Worm (Caenorhabditis elegans) whole organism, early embryonic: ENCODE data around the gene algn-12.

Source experiments
- B0310.2 ChIP-seq: sonication (generic microtip); optimal IDR thresholded peaks from 2 replicates; lab custom pipeline; 2016; ENCODE audit warnings: mild to moderate bottlenecking, missing genetic modification characterization, missing compliant biosample characterization
- F13C5.2 ChIP-seq: sonication (generic microtip); optimal IDR thresholded peaks from 2 replicates; lab custom pipeline; 2017; ENCODE audit warnings: mild to moderate bottlenecking, missing genetic modification characterization, inconsistent platforms, missing compliant biosample characterization
- aly-1 ChIP-seq: sonication (generic microtip); optimal IDR thresholded peaks from 2 replicates; lab custom pipeline; 2016; ENCODE audit warnings: missing genetic modification characterization, missing compliant biosample characterization
- ama-1 ChIP-seq: fragments of 150-350 bp; optimal IDR thresholded peaks from 2 replicates; lab custom pipeline; 2014
- ceh-13 ChIP-seq: fragments of 200-800 bp; sonication (Bioruptor generic); optimal IDR thresholded peaks from 2 replicates; lab custom pipeline; 2018; ENCODE audit warnings: mild to moderate bottlenecking, missing genetic modification characterization, missing compliant biosample characterization
- ceh-36 ChIP-seq: sonication (generic microtip); optimal IDR thresholded peaks from 2 replicates; lab custom pipeline; 2016; ENCODE audit warnings: missing genetic modification characterization, inconsistent platforms, missing compliant biosample characterization
- ets-7 ChIP-seq: sonication (generic microtip); optimal IDR thresholded peaks from 2 replicates; lab custom pipeline; 2016; ENCODE audit warnings: missing genotype, missing genetic modification characterization, missing compliant biosample characterization
- flt-1 ChIP-seq: fragments of 200-800 bp; sonication (Bioruptor generic); IDR thresholded peaks from 2 replicates; pipeline ENCODE4 v1.3.6; 2022; ENCODE audit warnings: missing genetic modification characterization, missing compliant biosample characterization
- hmbx-1 ChIP-seq: sonication (generic microtip); optimal IDR thresholded peaks from 2 replicates; lab custom pipeline; 2016; ENCODE audit warnings: mild to moderate bottlenecking, missing genetic modification characterization, missing compliant biosample characterization
- hmg-4 ChIP-seq: fragments of 200-800 bp; sonication (Bioruptor generic); optimal IDR thresholded peaks from 2 replicates; lab custom pipeline; 2018; ENCODE audit warnings: mild to moderate bottlenecking, missing genetic modification characterization, missing compliant biosample characterization
- hnd-1 ChIP-seq: sonication (generic microtip); optimal IDR thresholded peaks from 2 replicates; lab custom pipeline; 2016; ENCODE audit warnings: missing genetic modification characterization, missing compliant biosample characterization
- pes-1 ChIP-seq: fragments of 200-800 bp; sonication (Bioruptor generic); IDR thresholded peaks from 2 replicates; pipeline ENCODE4 v1.3.6; 2022; ENCODE audit warnings: missing genetic modification reagents, missing genetic modification characterization, missing compliant biosample characterization
- scrt-1 ChIP-seq: fragments of 200-800 bp; sonication (Bioruptor generic); IDR thresholded peaks from 2 replicates; pipeline ENCODE4 v1.3.6; 2022; ENCODE audit warnings: missing genetic modification characterization, missing compliant biosample characterization
- sea-1 ChIP-seq: fragments of 200-800 bp; sonication (Bioruptor generic); conservative IDR thresholded peaks from 2 replicates; pipeline ENCODE4 v1.3.6; 2022; ENCODE audit warnings: missing genetic modification characterization, missing compliant biosample characterization
- tbx-11 ChIP-seq: fragments of 200-800 bp; sonication (Bioruptor generic); IDR thresholded peaks from 2 replicates; pipeline ENCODE4 v1.3.6; 2022; ENCODE audit warnings: missing genetic modification characterization, missing compliant biosample characterization
- tbx-37 ChIP-seq: fragments of 200-800 bp; sonication (Bioruptor generic); conservative IDR thresholded peaks from 2 replicates; pipeline ENCODE4 v1.3.6; 2022; ENCODE audit warnings: missing genetic modification reagents, missing genetic modification characterization, missing compliant biosample characterization
- tra-4 ChIP-seq: sonication (generic microtip); optimal IDR thresholded peaks from 2 replicates; lab custom pipeline; 2017; ENCODE audit warnings: missing genetic modification characterization, missing compliant biosample characterization

algn-12 gene

DNA sequence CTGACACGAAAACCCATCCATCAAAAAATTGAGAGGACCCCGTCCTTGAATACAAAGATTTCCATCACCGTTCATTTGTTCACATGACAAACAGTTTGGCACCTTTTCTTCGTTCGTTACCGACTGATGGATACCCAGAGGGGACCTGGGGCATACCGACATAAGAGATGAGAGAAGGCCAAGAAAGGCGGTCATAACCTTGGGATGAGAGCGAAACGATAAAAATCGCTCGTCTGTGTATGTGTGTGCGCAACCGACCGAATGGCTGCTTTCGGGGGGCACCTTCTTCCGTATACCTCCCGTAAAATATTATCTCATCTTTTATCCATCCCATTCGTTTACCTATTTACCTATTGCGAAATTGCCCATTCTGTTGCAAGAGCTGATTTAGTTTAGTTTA, 10.0 kb downstream of the algn-12 start:
- no peak for TF ChIP-seq tra-4 (tag; lab: Kevin White, UChicago)
- no peak for TF ChIP-seq flt-1
- TF ChIP-seq ets-7 (tag; lab: Kevin White, UChicago), result no peak
- TF ChIP-seq pes-1 (GFP tag; lab: Robert Waterston, UW), result no peak
- peak; percentile 33 for TF ChIP-seq hmg-4 (GFP tag; lab: Kevin White, UChicago)

ce11 chrV:8046706-8047105, 11.8 kb downstream of the algn-12 start, which contains the start of gene ZC513.3:
Gene ZC513.3, plus strand, starts transcription at chrV:8047006.
- TF ChIP-seq pes-1 (GFP tag; lab: Robert Waterston, UW) (no peak), sea-1 (no peak), ceh-13 (no peak), flt-1 (no peak), hnd-1 (tag; lab: Kevin White, UChicago) (no peak), scrt-1 (no peak), aly-1 (no peak), ama-1 (lab: Kevin White, UChicago) (no peak), ets-7 (tag; lab: Kevin White, UChicago) (no peak), B0310.2 (tag; lab: Kevin White, UChicago) (no peak), hmg-4 (GFP tag; lab: Kevin White, UChicago) (no peak), tra-4 (tag; lab: Kevin White, UChicago) (no peak), F13C5.2 (no peak)

DNA sequence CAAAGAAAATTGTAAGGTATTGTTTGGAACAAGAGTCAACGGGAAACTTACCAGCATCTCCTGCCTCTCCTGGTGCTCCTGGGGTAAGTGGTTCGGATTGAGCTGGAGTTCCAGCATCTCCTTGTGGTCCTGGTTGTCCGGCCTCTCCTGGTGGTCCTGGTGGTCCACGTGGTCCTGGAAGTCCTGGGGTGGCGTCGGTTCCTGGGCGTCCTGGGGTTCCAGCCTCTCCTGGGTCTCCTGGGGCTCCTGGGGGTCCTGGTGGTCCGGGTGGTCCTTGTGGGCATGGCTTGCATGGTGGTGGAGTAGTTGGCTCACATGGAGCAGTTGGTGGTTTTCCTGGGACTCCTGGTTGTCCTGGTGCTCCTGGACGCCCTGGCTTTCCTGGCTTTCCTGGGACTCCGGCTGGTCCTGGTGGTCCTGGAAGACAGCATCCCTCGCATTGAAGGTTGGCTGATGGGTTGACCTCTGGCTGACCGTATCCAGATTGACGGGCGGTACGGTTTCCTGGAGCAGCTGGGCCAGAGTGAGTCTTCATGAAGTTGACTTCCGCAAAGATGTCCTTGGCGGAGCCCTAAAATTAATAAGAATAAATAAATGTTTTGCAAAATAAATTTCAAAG, 15.3 kb downstream of the algn-12 start:
- no peak for TF ChIP-seq ceh-13
- TF ChIP-seq ets-7 (tag; lab: Kevin White, UChicago), result no peak
- no peak for TF ChIP-seq scrt-1
- no peak for TF ChIP-seq F13C5.2
- no peak for TF ChIP-seq sea-1
- no peak for TF ChIP-seq ceh-36 (tag; lab: Kevin White, UChicago)
- TF ChIP-seq pes-1 (GFP tag; lab: Robert Waterston, UW), result no peak
- no peak for TF ChIP-seq tra-4 (tag; lab: Kevin White, UChicago)
- TF ChIP-seq aly-1, result no peak
- TF ChIP-seq hnd-1 (tag; lab: Kevin White, UChicago), result no peak
- no peak for TF ChIP-seq flt-1

DNA sequence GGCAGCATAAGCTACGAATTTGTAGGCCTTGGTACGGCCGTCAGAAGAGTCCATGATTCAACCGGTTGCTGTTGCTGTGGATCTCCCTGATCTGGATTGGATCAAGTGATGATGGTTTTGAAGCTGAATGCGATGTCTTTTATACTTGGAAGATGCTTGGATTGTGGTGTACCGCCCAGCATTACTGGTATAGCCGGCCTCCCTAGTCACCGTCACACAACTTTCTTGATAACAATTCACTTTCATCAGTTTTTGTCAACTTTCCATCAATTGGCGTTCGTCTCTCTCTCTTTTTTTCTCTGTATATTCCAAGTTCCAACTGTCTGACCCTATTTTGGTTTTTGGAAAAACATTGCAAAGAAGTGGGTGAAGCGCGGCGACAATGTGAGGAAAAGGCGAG, 15.9 kb downstream of the algn-12 start, which contains the start of gene col-43:
Gene col-43, minus strand, starts transcription at position 101 of the 400 bp plus-strand sequence.
- TF ChIP-seq aly-1 (no peak), flt-1 (no peak), hmg-4 (GFP tag; lab: Kevin White, UChicago) (no peak)

DNA sequence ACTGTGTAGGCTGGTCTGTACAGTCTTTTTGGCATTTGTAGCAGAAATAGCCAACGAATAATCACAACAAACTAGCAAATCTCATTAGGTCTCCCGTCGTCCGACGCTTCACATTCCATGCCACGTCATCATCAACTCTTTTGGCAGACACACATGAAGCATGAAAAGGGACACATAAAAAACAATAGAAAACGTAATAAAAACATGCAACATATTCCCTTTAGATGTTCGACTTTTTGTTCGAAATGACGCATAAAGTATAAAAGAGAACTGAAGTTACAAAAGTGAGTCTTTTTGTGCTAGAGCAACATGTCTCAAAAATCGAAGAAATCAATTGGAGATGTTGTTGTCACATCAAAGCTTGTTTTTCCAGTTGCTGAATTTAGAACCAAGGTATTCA, 16.9 kb downstream of the algn-12 start, which contains the start of gene sth-1:
Gene sth-1, plus strand, starts transcription at position 301 of the 400 bp plus-strand sequence.
- no peak for TF ChIP-seq ceh-13

ce11 chrV:8054130-8054529, 19.2 kb downstream of the algn-12 start, which contains the start of gene ZC513.2:
Gene ZC513.2, plus strand, starts transcription at chrV:8054430.
- no peak for TF ChIP-seq B0310.2 (tag; lab: Kevin White, UChicago)
- TF ChIP-seq ama-1 (lab: Kevin White, UChicago), result no peak
- TF ChIP-seq tbx-37 (GFP tag; lab: Robert Waterston, UW), result no peak
- TF ChIP-seq hmbx-1 (tag; lab: Kevin White, UChicago), result no peak

ce11 chrV:8055170-8055569, 20.3 kb downstream of the algn-12 start:
- no peak for TF ChIP-seq tbx-11 (GFP tag; lab: Robert Waterston, UW)
- no peak for TF ChIP-seq ceh-13
- no peak for TF ChIP-seq hnd-1 (tag; lab: Kevin White, UChicago)
- no peak for TF ChIP-seq ets-7 (tag; lab: Kevin White, UChicago)
- no peak for TF ChIP-seq sea-1
- TF ChIP-seq flt-1, result no peak
- TF ChIP-seq tbx-37 (GFP tag; lab: Robert Waterston, UW), result no peak
- no peak for TF ChIP-seq pes-1 (GFP tag; lab: Robert Waterston, UW)

DNA sequence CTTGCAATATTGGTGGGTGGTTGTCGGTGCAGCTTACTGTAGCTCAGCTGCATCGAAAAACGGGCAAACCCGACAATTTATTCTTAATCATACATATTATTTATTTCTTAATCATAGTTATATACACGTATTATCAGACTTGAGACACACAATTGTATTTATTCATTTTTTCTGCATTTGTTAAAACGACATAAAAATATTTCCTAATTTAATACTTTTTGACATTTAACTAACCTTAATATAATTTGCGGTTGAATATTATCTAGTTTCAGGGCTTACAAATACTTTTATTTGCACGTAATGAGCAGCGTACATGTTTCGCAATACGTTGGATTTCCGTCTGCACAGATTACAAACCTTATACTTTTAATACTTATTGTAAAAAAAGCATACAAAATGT, 23.4 kb downstream of the algn-12 start, which contains the start of gene str-138:
Gene str-138, plus strand, starts transcription at position 301 of the 400 bp plus-strand sequence.
- TF ChIP-seq tra-4 (tag; lab: Kevin White, UChicago), result no peak
- no peak for TF ChIP-seq B0310.2 (tag; lab: Kevin White, UChicago)
- no peak for TF ChIP-seq hmbx-1 (tag; lab: Kevin White, UChicago)

- TF ChIP-seq ceh-36 (tag; lab: Kevin White, UChicago) (no peak), B0310.2 (tag; lab: Kevin White, UChicago) (no peak), scrt-1 (no peak), pes-1 (GFP tag; lab: Robert Waterston, UW) (no peak), flt-1 (no peak), tbx-37 (GFP tag; lab: Robert Waterston, UW) (no peak), aly-1 (no peak)
Measured at ce11 chrV:8062074-8062473, 27.2 kb downstream of the algn-12 start, which contains the start of gene str-139. Gene str-139, minus strand, starts transcription at chrV:8062174.
